Worm (Caenorhabditis elegans): ENCODE measurements around the gene hpl-1.

DNA sequence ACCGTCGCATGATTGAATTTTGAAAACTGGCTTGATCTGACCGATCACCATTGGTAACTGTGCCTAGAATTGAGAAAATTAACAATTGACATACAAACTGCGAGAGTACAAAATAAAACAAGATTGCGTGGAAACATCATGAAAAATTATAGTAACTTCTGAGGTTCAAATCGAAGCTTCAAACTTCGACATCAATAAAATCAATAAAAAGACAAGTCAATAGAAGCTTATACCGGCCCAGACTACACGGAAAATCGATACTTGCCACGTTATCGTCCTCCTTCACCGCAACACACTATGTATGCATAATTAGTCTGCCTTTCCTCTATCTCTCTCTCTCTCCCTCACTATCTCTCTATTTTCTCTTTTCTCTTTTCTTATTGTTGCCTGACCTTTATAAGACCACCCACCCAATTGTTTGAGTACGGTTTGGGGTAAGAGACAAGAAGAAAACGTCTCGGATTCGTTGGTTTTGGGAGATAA is 18.5 kb upstream of the hpl-1 start, which contains the start of gene skr-21:
- no peak for TF ChIP-seq aly-2 (tag; optimal IDR thresholded peaks at IDR 0.05)
- no peak for TF ChIP-seq elt-3 (tag; optimal IDR thresholded peaks at IDR 0.05)
- no peak for TF ChIP-seq nhr-237 (tag; optimal IDR thresholded peaks at IDR 0.05)
- no peak for TF ChIP-seq eor-1 (tag; optimal IDR thresholded peaks at IDR 0.05)
- no peak for TF ChIP-seq nhr-11 (tag; optimal IDR thresholded peaks at IDR 0.05)
- TF ChIP-seq pqm-1 (tag; optimal IDR thresholded peaks at IDR 0.05) = no peak
- no peak for TF ChIP-seq nhr-12 (tag; optimal IDR thresholded peaks at IDR 0.05)
- TF ChIP-seq nhr-77 (tag; optimal IDR thresholded peaks at IDR 0.05) = no peak
- no peak for TF ChIP-seq fkh-2 (tag; optimal IDR thresholded peaks at IDR 0.05)
- TF ChIP-seq mdl-1 (tag; optimal IDR thresholded peaks at IDR 0.05) = no peak
- no peak for TF ChIP-seq unc-62 (GFP tag; optimal IDR thresholded peaks at IDR 0.05)
- TF ChIP-seq jun-1 (tag; optimal IDR thresholded peaks at IDR 0.05) = no peak
- no peak for TF ChIP-seq ceh-16 (tag; optimal IDR thresholded peaks at IDR 0.05)
